Worm (Caenorhabditis elegans): ENCODE measurements around the gene nhr-271.
A peak's percentile ranks its signal among the peaks of the same experiment; 100 is the strongest.

Gene nhr-271

ce11 chrV:16592947-16593791, 12.8 kb upstream of the nhr-271 start (continued):
- TF ChIP-seq nhr-25 (tag; optimal IDR thresholded peaks at IDR 0.05; ENCODE audit: borderline replicate concordance, insufficient read depth) (no peak), nhr-48 (tag; optimal IDR thresholded peaks at IDR 0.05) (no peak), ceh-82 (tag; optimal IDR thresholded peaks at IDR 0.05) (no peak), tag-97 (GFP tag; IDR thresholded peaks at IDR 0.05) (no peak), mxl-3 (GFP tag; optimal IDR thresholded peaks at IDR 0.05) (no peak), ceh-32 (tag; optimal IDR thresholded peaks at IDR 0.05; ENCODE audit: poor library complexity) (no peak), daf-12 (tag; optimal IDR thresholded peaks at IDR 0.05) (no peak), nhr-77 (tag; optimal IDR thresholded peaks at IDR 0.05) (peak; percentile 37), Y5F2A.4 (GFP tag; optimal IDR thresholded peaks at IDR 0.05) (no peak), F49E8.2 (tag; optimal IDR thresholded peaks at IDR 0.05; ENCODE audit: borderline replicate concordance) (no peak), mdl-1 (tag; optimal IDR thresholded peaks at IDR 0.05) (no peak), Y48G9A.11 (GFP tag; IDR thresholded peaks at IDR 0.05) (no peak), dmd-8 (GFP tag; IDR thresholded peaks at IDR 0.05) (no peak), nhr-76 (tag; optimal IDR thresholded peaks at IDR 0.05) (no peak), R02D3.7 (tag; optimal IDR thresholded peaks at IDR 0.05) (no peak), T26A8.4 (GFP tag; IDR thresholded peaks at IDR 0.05) (peak; percentile 57; the same call in 1 of the 2 replicates), snpc-1.2 (GFP tag; IDR thresholded peaks at IDR 0.05) (no peak), hif-1 (tag; optimal IDR thresholded peaks at IDR 0.05) (no peak), madf-5 (GFP tag; IDR thresholded peaks at IDR 0.05) (no peak), attf-4 (tag; optimal IDR thresholded peaks at IDR 0.05) (no peak), tra-1 (GFP tag; IDR thresholded peaks at IDR 0.05) (peak; percentile 52; the same call in 1 of the 2 replicates), nhr-28 (tag; optimal IDR thresholded peaks at IDR 0.05) (peak; percentile 69), ceh-20 (GFP tag; IDR thresholded peaks at IDR 0.05) (no peak), spr-1 (tag; optimal IDR thresholded peaks at IDR 0.05) (no peak), spr-3 (GFP tag; optimal IDR thresholded peaks at IDR 0.05) (no peak), nhr-6 (tag; optimal IDR thresholded peaks at IDR 0.05) (no peak), lin-39 (tag; optimal IDR thresholded peaks at IDR 0.05) (no peak), zip-2 (tag; optimal IDR thresholded peaks at IDR 0.05) (no peak), F44E2.7 (GFP tag; IDR thresholded peaks at IDR 0.05) (no peak), gei-8 (GFP tag; optimal IDR thresholded peaks at IDR 0.05) (no peak), skn-1 (tag; optimal IDR thresholded peaks at IDR 0.05) (no peak), sdz-12 (GFP tag; optimal IDR thresholded peaks at IDR 0.05) (no peak), ceh-44 (GFP tag; IDR thresholded peaks at IDR 0.05) (no peak), zfp-3 (GFP tag; conservative IDR thresholded peaks at IDR 0.05) (no peak), zfp-2 (tag; optimal IDR thresholded peaks at IDR 0.05) (no peak), egl-43 (GFP tag; IDR thresholded peaks at IDR 0.05) (no peak), nhr-10 (tag; optimal IDR thresholded peaks at IDR 0.05) (no peak), ama-1 (optimal IDR thresholded peaks at IDR 0.05) (no peak), nhr-11 (tag; optimal IDR thresholded peaks at IDR 0.05) (no peak), ceh-62 (tag; optimal IDR thresholded peaks at IDR 0.05) (no peak), lim-7 (GFP tag; IDR thresholded peaks at IDR 0.05) (no peak), lin-1 (GFP tag; IDR thresholded peaks at IDR 0.05) (peak; percentile 40; the same call in 1 of the 2 replicates), lin-38 (GFP tag; IDR thresholded peaks at IDR 0.05) (0 out of 2 replicates have a peak, but pooled peaks have one; percentile 22), egl-27 (tag; optimal IDR thresholded peaks at IDR 0.05) (no peak), lsy-2 (tag; optimal IDR thresholded peaks at IDR 0.05) (no peak), dmd-9 (GFP tag; IDR thresholded peaks at IDR 0.05) (0 out of 2 replicates have a peak, but pooled peaks have one; percentile 38), hlh-30 (tag; optimal IDR thresholded peaks at IDR 0.05; ENCODE audit: insufficient read depth) (peak; percentile 43), fkh-10 (GFP tag; optimal IDR thresholded peaks at IDR 0.05) (no peak)

All from whole organism, L4 larva.